Worm (Caenorhabditis elegans): ENCODE measurements around the gene F42G8.8.

ce11 chrIV:8080166-8080565 is 38.7 kb upstream of the F42G8.8 start:
- no peak for TF ChIP-seq ref-1 (GFP tag; conservative IDR thresholded peaks at IDR 0.05)
- TF ChIP-seq med-1 (GFP tag; optimal IDR thresholded peaks at IDR 0.05; ENCODE audit: insufficient read depth): no peak
- no peak for TF ChIP-seq klf-2 (GFP tag; conservative IDR thresholded peaks at IDR 0.05)
- no peak for TF ChIP-seq T22C8.4 (GFP tag; IDR thresholded peaks at IDR 0.05)
- no peak for TF ChIP-seq flt-1 (GFP tag; IDR thresholded peaks at IDR 0.05)
- TF ChIP-seq ztf-29 (GFP tag; IDR thresholded peaks at IDR 0.05): no peak
- TF ChIP-seq cog-1 (tag; optimal IDR thresholded peaks at IDR 0.05): no peak
- TF ChIP-seq ztf-23 (GFP tag; IDR thresholded peaks at IDR 0.05): no peak

Measured in whole organism, midembryonic.